Worm (Caenorhabditis elegans) whole organism, late embryonic: ENCODE measurements around the gene str-23.
"Not testable (repeated sequence)": the region's sequence is repeated elsewhere in the genome, so short reads cannot be mapped to it uniquely, and the experiment has no call there.

Source experiments
- C08G9.2 ChIP-seq: sonication (generic microtip); optimal IDR thresholded peaks from 2 replicates; lab custom pipeline; 2016; ENCODE audit warnings: mild to moderate bottlenecking, missing genetic modification characterization, moderate library complexity, missing compliant biosample characterization
- C38D4.7 ChIP-seq: fragments of 200-800 bp; sonication (Bioruptor generic); optimal IDR thresholded peaks from 2 replicates; lab custom pipeline; 2018; ENCODE audit warnings: mild to moderate bottlenecking, missing genetic modification characterization, moderate library complexity, missing compliant biosample characterization
- F13H6.1 ChIP-seq: sonication (generic microtip); optimal IDR thresholded peaks from 2 replicates; lab custom pipeline; 2016; ENCODE audit warnings: missing genetic modification characterization, missing compliant biosample characterization
- K02D7.2 ChIP-seq: sonication (generic microtip); optimal IDR thresholded peaks from 2 replicates; lab custom pipeline; 2017; ENCODE audit warnings: mild to moderate bottlenecking, missing genetic modification characterization, missing compliant biosample characterization
- ceh-14 ChIP-seq: sonication (generic microtip); optimal IDR thresholded peaks from 2 replicates; lab custom pipeline; 2016; ENCODE audit warnings: missing genotype, missing genetic modification characterization, missing compliant biosample characterization
- ceh-18 ChIP-seq: sonication (generic microtip); optimal IDR thresholded peaks from 2 replicates; lab custom pipeline; 2016; ENCODE audit warnings: missing genetic modification characterization, missing compliant biosample characterization
- ceh-30 ChIP-seq: fragments of 150-350 bp; optimal IDR thresholded peaks from 2 replicates; lab custom pipeline; 2014; ENCODE audit warnings: missing biosample characterization, missing genetic modification characterization
- ceh-45 ChIP-seq: fragments of 200-800 bp; sonication (Bioruptor generic); IDR thresholded peaks from 2 replicates; pipeline ENCODE4 v1.3.6; 2022; ENCODE audit warnings: missing genetic modification reagents, missing genetic modification characterization, missing compliant biosample characterization
- ceh-48 ChIP-seq: sonication (generic microtip); optimal IDR thresholded peaks from 2 replicates; lab custom pipeline; 2016; ENCODE audit warnings: missing genetic modification characterization, inconsistent platforms, missing compliant biosample characterization
- ceh-6 ChIP-seq: fragments of 200-800 bp; sonication (Bioruptor generic); optimal IDR thresholded peaks from 2 replicates; lab custom pipeline; 2018; ENCODE audit warnings: mild to moderate bottlenecking, missing genetic modification characterization, missing compliant biosample characterization
- che-1 ChIP-seq: sonication (generic microtip); optimal IDR thresholded peaks from 2 replicates; lab custom pipeline; 2016; ENCODE audit warnings: mild to moderate bottlenecking, missing genetic modification characterization, missing compliant biosample characterization
- dmd-4 ChIP-seq: sonication (generic microtip); optimal IDR thresholded peaks from 2 replicates; lab custom pipeline; 2016; ENCODE audit warnings: borderline replicate concordance, missing genetic modification characterization, missing compliant biosample characterization
- dve-1 ChIP-seq: sonication (generic microtip); optimal IDR thresholded peaks from 2 replicates; lab custom pipeline; 2017; ENCODE audit warnings: antibody characterized with exemption, mild to moderate bottlenecking, missing genetic modification characterization, missing compliant biosample characterization
- elt-2 ChIP-seq: sonication (generic microtip); optimal IDR thresholded peaks from 2 replicates; lab custom pipeline; 2016; ENCODE audit warnings: missing genetic modification reagents, missing genetic modification characterization, missing compliant biosample characterization
- eyg-1 ChIP-seq: sonication (generic microtip); optimal IDR thresholded peaks from 2 replicates; lab custom pipeline; 2016; ENCODE audit warnings: missing genotype, missing genetic modification characterization, missing compliant biosample characterization
- fax-1 ChIP-seq: sonication (generic microtip); optimal IDR thresholded peaks from 2 replicates; lab custom pipeline; 2016; ENCODE audit warnings: missing genotype, missing genetic modification characterization, missing compliant biosample characterization
- gmeb-2 ChIP-seq: sonication (generic microtip); optimal IDR thresholded peaks from 2 replicates; lab custom pipeline; 2016; ENCODE audit warnings: missing genetic modification characterization, inconsistent platforms, missing compliant biosample characterization
- hlh-13 ChIP-seq: fragments of 200-800 bp; sonication (Bioruptor generic); optimal IDR thresholded peaks from 2 replicates; lab custom pipeline; 2018; ENCODE audit warnings: mild to moderate bottlenecking, missing genetic modification characterization, missing compliant biosample characterization
- lin-11 ChIP-seq: fragments of 200-800 bp; sonication (Bioruptor generic); optimal IDR thresholded peaks from 2 replicates; lab custom pipeline; 2018; ENCODE audit warnings: mild to moderate bottlenecking, missing genetic modification characterization, missing compliant biosample characterization
- nfya-1 ChIP-seq: sonication (generic microtip); optimal IDR thresholded peaks from 2 replicates; lab custom pipeline; 2017; ENCODE audit warnings: missing genetic modification characterization, mild to moderate bottlenecking, missing compliant biosample characterization, antibody characterized with exemption, moderate library complexity
- nhr-11 ChIP-seq: fragments of 150-350 bp; optimal IDR thresholded peaks from 2 replicates; lab custom pipeline; 2014; ENCODE audit warnings: missing biosample characterization, missing genetic modification characterization
- nhr-232 ChIP-seq: sonication (generic microtip); optimal IDR thresholded peaks from 2 replicates; lab custom pipeline; 2016; ENCODE audit warnings: missing genetic modification characterization, missing compliant biosample characterization
- npax-4 ChIP-seq: sonication (generic microtip); optimal IDR thresholded peaks from 2 replicates; lab custom pipeline; 2016; ENCODE audit warnings: missing genetic modification characterization, missing compliant biosample characterization
- pag-3 ChIP-seq: sonication (generic microtip); optimal IDR thresholded peaks from 2 replicates; lab custom pipeline; 2016; ENCODE audit warnings: missing compliant biosample characterization, missing genetic modification characterization, borderline replicate concordance
- pax-1 ChIP-seq: fragments of 150-350 bp; optimal IDR thresholded peaks from 2 replicates; lab custom pipeline; 2014; ENCODE audit warnings: missing biosample characterization, missing genetic modification characterization
- pha-4 ChIP-seq: fragments of 150-350 bp; optimal IDR thresholded peaks from 2 replicates; lab custom pipeline; 2018; ENCODE audit warnings: missing biosample characterization, missing genetic modification reagents, missing genetic modification characterization
- pros-1 ChIP-seq: fragments of 150-350 bp; optimal IDR thresholded peaks from 2 replicates; lab custom pipeline; 2014; ENCODE audit warnings: missing biosample characterization, missing genetic modification reagents, missing genetic modification characterization
- ref-2 ChIP-seq: sonication (generic microtip); optimal IDR thresholded peaks from 2 replicates; lab custom pipeline; 2016; ENCODE audit warnings: missing genetic modification characterization, missing compliant biosample characterization
- syd-9 ChIP-seq: sonication (generic microtip); optimal IDR thresholded peaks from 2 replicates; lab custom pipeline; 2016; ENCODE audit warnings: mild to moderate bottlenecking, missing genetic modification characterization, moderate library complexity, missing compliant biosample characterization
- unc-3 ChIP-seq, 2 experiments: fragments of 200-800 bp in 1 of 2; sonication (Bioruptor generic) in 1 of 2; sonication (generic microtip) in 1 of 2; conservative IDR thresholded peaks in 1 of 2; optimal IDR thresholded peaks in 1 of 2; 2 replicates each; pipeline versions ENCODE4 v1.3.6 to Lab custom; 2016 to 2022; ENCODE audit warnings: missing compliant biosample characterization in 2 of 2, missing genetic modification characterization in 2 of 2, missing genetic modification reagents in 1 of 2
- unc-42 ChIP-seq: sonication (generic microtip); optimal IDR thresholded peaks from 2 replicates; lab custom pipeline; 2016; ENCODE audit warnings: missing genotype, missing genetic modification characterization, missing compliant biosample characterization
- unc-86 ChIP-seq: sonication (generic microtip); optimal IDR thresholded peaks from 2 replicates; lab custom pipeline; 2016; ENCODE audit warnings: missing genetic modification characterization, missing compliant biosample characterization
- zip-5 ChIP-seq: sonication (generic microtip); optimal IDR thresholded peaks from 2 replicates; lab custom pipeline; 2016; ENCODE audit warnings: missing genetic modification characterization, missing compliant biosample characterization

Gene str-23

ce11 chrV:15668870-15669269, 24.2 kb downstream of the str-23 start, which contains the start of gene K06B4.4:
TSS of gene K06B4.4 (plus strand) at chrV:15669170.
- no peak for TF ChIP-seq pag-3
- no peak for TF ChIP-seq unc-42 (tag; lab: Kevin White, UChicago)
- no peak for TF ChIP-seq K02D7.2
- no peak for TF ChIP-seq pha-4 (tag; lab: Kevin White, UChicago)

- TF ChIP-seq dve-1 (tag; lab: Kevin White, UChicago); ceh-18; F13H6.1 (tag; lab: Kevin White, UChicago): not testable (repeated sequence)
Observed at ce11 chrV:15670139-15670538, 25.5 kb downstream of the str-23 start, which contains the start of gene K06B4.15. TSS of gene K06B4.15 (plus strand) at chrV:15670439.

ce11 chrV:15673707-15674106, 29.0 kb downstream of the str-23 start, which contains the start of gene nhr-51:
TSS of gene nhr-51 (plus strand) at chrV:15674007.
- TF ChIP-seq npax-4 (tag; lab: Kevin White, UChicago): no peak
- no peak for TF ChIP-seq syd-9 (tag; lab: Kevin White, UChicago)
- no peak for TF ChIP-seq hlh-13 (GFP tag; lab: Kevin White, UChicago)
- no peak for TF ChIP-seq che-1 (tag; lab: Kevin White, UChicago)
- no peak for TF ChIP-seq ref-2 (tag; lab: Kevin White, UChicago)
- TF ChIP-seq C08G9.2 (tag; lab: Kevin White, UChicago): no peak
- no peak for TF ChIP-seq dve-1 (tag; lab: Kevin White, UChicago)
- no peak for TF ChIP-seq unc-3 (GFP tag; conservative IDR thresholded peaks at IDR 0.05; lab: Robert Waterston, UW)
- TF ChIP-seq unc-3 (tag; optimal IDR thresholded peaks at IDR 0.05; lab: Kevin White, UChicago): no peak
- no peak for TF ChIP-seq elt-2 (tag; lab: Kevin White, UChicago)
- no peak for TF ChIP-seq pha-4 (tag; lab: Kevin White, UChicago)
- no peak for TF ChIP-seq C38D4.7 (GFP tag; lab: Kevin White, UChicago)
- no peak for TF ChIP-seq gmeb-2 (tag; lab: Kevin White, UChicago)
- TF ChIP-seq zip-5 (tag; lab: Kevin White, UChicago): no peak
- TF ChIP-seq ceh-45 (GFP tag; lab: Robert Waterston, UW): no peak
- no peak for TF ChIP-seq ceh-48
- TF ChIP-seq, all 69 proteins: peak for 0

DNA sequence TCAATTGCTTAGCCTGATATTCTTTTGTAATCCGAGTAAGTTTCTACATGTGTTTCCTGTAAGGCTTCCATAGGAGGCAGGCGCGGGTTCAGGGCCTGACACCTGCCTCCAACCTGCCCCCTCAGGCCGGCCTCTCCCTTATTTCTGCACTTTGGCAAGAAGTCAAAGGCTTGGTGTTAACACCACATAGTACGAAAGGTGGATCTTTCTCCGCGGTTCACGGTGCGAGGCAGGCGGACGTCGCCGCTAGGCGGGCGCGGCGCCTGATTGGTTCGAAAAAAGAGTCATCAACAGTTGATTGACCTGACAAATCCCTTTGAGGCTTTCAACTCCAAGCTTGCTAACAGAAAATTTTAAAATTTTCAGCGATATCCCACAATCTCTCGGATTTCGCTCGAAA, 30.2 kb downstream of the str-23 start:
- TF ChIP-seq zip-5 (tag; lab: Kevin White, UChicago): no peak
- no peak for TF ChIP-seq nhr-232 (tag; lab: Kevin White, UChicago)
- TF ChIP-seq, all 69 proteins: peak for 0

ce11 chrV:15677222-15677621, 32.5 kb downstream of the str-23 start, which contains the start of gene nhr-52:
TSS of gene nhr-52 (plus strand) at chrV:15677522.
- no peak for TF ChIP-seq ceh-18
- no peak for TF ChIP-seq nhr-11 (tag; lab: Kevin White, UChicago)
- no peak for TF ChIP-seq ceh-30 (tag; lab: Kevin White, UChicago)
- no peak for TF ChIP-seq pag-3
- no peak for TF ChIP-seq ref-2 (tag; lab: Kevin White, UChicago)
- TF ChIP-seq elt-2 (tag; lab: Kevin White, UChicago): no peak
- TF ChIP-seq ceh-6 (GFP tag; lab: Kevin White, UChicago): no peak
- TF ChIP-seq K02D7.2: no peak
- no peak for TF ChIP-seq unc-86
- no peak for TF ChIP-seq dmd-4 (tag; lab: Kevin White, UChicago)
- TF ChIP-seq lin-11: no peak
- no peak for TF ChIP-seq eyg-1
- no peak for TF ChIP-seq ceh-14 (tag; lab: Kevin White, UChicago)
- TF ChIP-seq pros-1 (tag; lab: Kevin White, UChicago): no peak
- no peak for TF ChIP-seq fax-1
- TF ChIP-seq nfya-1 (tag; lab: Kevin White, UChicago): no peak
- no peak for TF ChIP-seq pax-1
- TF ChIP-seq, all 69 proteins: peak for 0
